Fruit fly (Drosophila melanogaster): ENCODE results near the gene CG14414.
A peak's percentile ranks its signal among the peaks of the same experiment; 100 is the strongest.

Gene CG14414

DNA sequence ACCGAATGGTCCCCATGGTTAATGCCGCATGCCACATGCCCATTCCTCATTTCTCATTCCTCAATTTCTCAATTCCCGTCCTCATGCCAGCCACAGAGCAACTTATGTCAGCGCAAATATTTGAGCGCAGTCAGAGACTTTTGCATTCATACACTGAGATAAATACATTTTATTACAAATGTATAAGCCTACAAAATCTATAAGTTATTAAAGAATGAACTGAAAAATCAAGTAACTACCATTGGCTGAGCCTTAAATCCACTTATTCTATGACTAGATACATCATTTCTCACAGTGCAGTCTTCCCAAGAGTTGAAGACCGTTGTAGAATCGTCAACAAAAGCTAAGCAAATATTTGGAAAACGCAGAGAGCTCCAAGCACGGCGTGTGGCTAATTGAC lies 41.8 kb downstream of the CG14414 start (continued):
- TF ChIP-seq hkb (optimal IDR thresholded peaks at IDR 0.05) = no peak
- peak; percentile 43; the same call in 1 of the 2 replicates for TF ChIP-seq hkb (GFP tag; IDR thresholded peaks at IDR 0.05)
- peak in 1 of 2 experiments; percentile 78 for TF ChIP-seq bsh (GFP tag; optimal IDR thresholded peaks at IDR 0.05)
- TF ChIP-seq al (GFP tag; IDR thresholded peaks at IDR 0.05) = no peak
- peak; percentile 62 for TF ChIP-seq CG7839 (tag; optimal IDR thresholded peaks at IDR 0.05)
- TF ChIP-seq CG16863 (GFP tag; optimal IDR thresholded peaks at IDR 0.05) = peak; percentile 33
- no peak for TF ChIP-seq CG3838 (GFP tag; optimal IDR thresholded peaks at IDR 0.05)
- peak in 1 of 2 experiments; percentile 40 for TF ChIP-seq Hr51 (GFP tag; optimal IDR thresholded peaks at IDR 0.05)

DNA sequence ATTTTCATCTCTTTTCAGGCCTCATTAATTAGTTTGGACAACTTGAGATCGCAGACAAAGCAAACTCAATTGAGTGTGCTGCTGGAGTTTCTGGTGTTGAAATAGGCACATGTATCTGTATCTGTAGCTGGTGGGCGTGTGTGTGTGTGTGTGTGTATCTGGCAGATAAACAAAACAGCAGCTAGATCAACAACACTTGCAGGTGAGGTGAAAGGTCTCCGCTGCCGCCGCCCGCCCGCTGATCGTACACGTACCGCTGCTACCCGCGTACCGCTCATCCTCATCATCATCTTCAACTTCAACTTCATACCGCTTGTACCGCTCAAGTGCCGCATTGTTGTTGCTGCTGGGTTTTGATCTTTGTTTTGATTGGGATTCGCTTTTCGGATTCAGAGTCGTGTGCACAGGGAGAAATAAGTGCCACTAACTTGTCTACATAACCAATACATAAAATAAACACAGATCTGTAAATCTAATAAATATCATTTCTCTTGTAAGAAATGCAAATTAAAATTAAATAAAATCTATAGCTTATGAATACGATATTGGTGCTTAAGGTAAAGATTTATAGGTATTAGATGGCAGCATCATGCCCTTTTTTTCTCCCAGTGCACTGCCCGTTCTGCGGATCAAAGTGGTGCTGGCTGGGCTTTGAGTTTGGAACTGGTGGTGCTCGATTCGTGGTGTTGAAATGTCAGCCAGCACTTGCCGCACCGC lies 46.8 kb downstream of the CG14414 start:
- peak; percentile 52 for TF ChIP-seq CG13123 (GFP tag; optimal IDR thresholded peaks at IDR 0.05)
- no peak for TF ChIP-seq CG17912 (GFP tag; optimal IDR thresholded peaks at IDR 0.05)
- TF ChIP-seq CG32767 (GFP tag; IDR thresholded peaks at IDR 0.05) = peak; percentile 44; the same call in 1 of the 2 replicates
- peak; percentile 61 for TF ChIP-seq CG9215 (GFP tag; IDR thresholded peaks at IDR 0.05)
- no peak for TF ChIP-seq pb (GFP tag; optimal IDR thresholded peaks at IDR 0.05)
- peak; percentile 90 for TF ChIP-seq CG8924 (tag; optimal IDR thresholded peaks at IDR 0.05)
- TF ChIP-seq Elba2 (GFP tag; optimal IDR thresholded peaks at IDR 0.05) = peak; percentile 31
- peak; percentile 71 for TF ChIP-seq lmd (GFP tag; IDR thresholded peaks at IDR 0.05)
- TF ChIP-seq CG12104 (GFP tag; optimal IDR thresholded peaks at IDR 0.05) = peak; percentile 52
- TF ChIP-seq dan (GFP tag; IDR thresholded peaks at IDR 0.05) = no peak; the same call in 1 of the 2 replicates
- TF ChIP-seq Hand (GFP tag; optimal IDR thresholded peaks at IDR 0.05) = peak; percentile 25
- peak; percentile 50 for TF ChIP-seq Hmr (GFP tag; optimal IDR thresholded peaks at IDR 0.05)
- peak; percentile 51 for TF ChIP-seq Fer3 (tag; optimal IDR thresholded peaks at IDR 0.05)
- peak; percentile 81 for TF ChIP-seq kni (GFP tag; optimal IDR thresholded peaks at IDR 0.05)
- peak; percentile 47; the same call in 1 of the 2 replicates for TF ChIP-seq CG7372 (GFP tag; IDR thresholded peaks at IDR 0.05)
- TF ChIP-seq insv (GFP tag; optimal IDR thresholded peaks at IDR 0.05) = no peak
- TF ChIP-seq esg (GFP tag; conservative IDR thresholded peaks at IDR 0.05) = peak; percentile 69
- peak; percentile 54 for TF ChIP-seq CG4854 (GFP tag; optimal IDR thresholded peaks at IDR 0.05)
- TF ChIP-seq dmrt11E (tag; optimal IDR thresholded peaks at IDR 0.05) = peak; percentile 95
- peak; percentile 39 for TF ChIP-seq da (GFP tag; optimal IDR thresholded peaks at IDR 0.05)
- peak; percentile 87 for TF ChIP-seq Sox102F (GFP tag; optimal IDR thresholded peaks at IDR 0.05)
- TF ChIP-seq CG9797 (GFP tag; optimal IDR thresholded peaks at IDR 0.05) = peak; percentile 13
- TF ChIP-seq pros (GFP tag; optimal IDR thresholded peaks at IDR 0.05) = peak; percentile 29
- TF ChIP-seq HmgZ (tag; optimal IDR thresholded peaks at IDR 0.05) = peak; percentile 25
- TF ChIP-seq schlank (tag; optimal IDR thresholded peaks at IDR 0.05) = no peak
- 0 out of 4 replicates have a peak, but pooled peaks have one; percentile 13 for TF ChIP-seq chinmo (GFP tag; IDR thresholded peaks at IDR 0.05; ENCODE audit: partially characterized antibody)
- no peak for TF ChIP-seq hb (GFP tag; IDR thresholded peaks at IDR 0.05; ENCODE audit: partially characterized antibody)
- TF ChIP-seq lov (optimal IDR thresholded peaks at IDR 0.05) = no peak
- TF ChIP-seq lov (GFP tag; IDR thresholded peaks at IDR 0.05) = peak; percentile 70; the same call in 2 of the 3 replicates
- TF ChIP-seq org-1 (GFP tag; optimal IDR thresholded peaks at IDR 0.05) = peak; percentile 84
- TF ChIP-seq stwl (tag; optimal IDR thresholded peaks at IDR 0.05) = peak; percentile 60
- TF ChIP-seq CTCF (GFP tag; optimal IDR thresholded peaks at IDR 0.05) = no peak
- peak; percentile 92 for TF ChIP-seq CG9727 (GFP tag; optimal IDR thresholded peaks at IDR 0.05)
- TF ChIP-seq CG17361 (GFP tag; IDR thresholded peaks at IDR 0.05) = peak; percentile 91
- no peak for TF ChIP-seq Dfd (GFP tag; optimal IDR thresholded peaks at IDR 0.05)
- TF ChIP-seq pfk (GFP tag; optimal IDR thresholded peaks at IDR 0.05) = no peak
- TF ChIP-seq dysf (GFP tag; IDR thresholded peaks at IDR 0.05) = peak; percentile 77
- TF ChIP-seq CG6175 (GFP tag; IDR thresholded peaks at IDR 0.05) = no peak
- TF ChIP-seq emc (GFP tag; optimal IDR thresholded peaks at IDR 0.05) = no peak
- TF ChIP-seq CG32532 (GFP tag; IDR thresholded peaks at IDR 0.05) = peak; percentile 25; the same call in 1 of the 2 replicates
- no peak for TF ChIP-seq z (GFP tag; IDR thresholded peaks at IDR 0.05)

Data from whole organism, embryonic.